Worm (Caenorhabditis elegans) whole organism, L2 larva: ENCODE measurements around the gene T24E12.13.

Source experiments
- ama-1 ChIP-seq: fragments of 150-350 bp; optimal IDR thresholded peaks from 2 replicates; lab custom pipeline; 2018; ENCODE audit warnings: inconsistent platforms
- nhr-10 ChIP-seq: sonication (generic microtip); optimal IDR thresholded peaks from 2 replicates; lab custom pipeline; 2017; ENCODE audit warnings: missing biosample characterization, missing genetic modification characterization

DNA sequence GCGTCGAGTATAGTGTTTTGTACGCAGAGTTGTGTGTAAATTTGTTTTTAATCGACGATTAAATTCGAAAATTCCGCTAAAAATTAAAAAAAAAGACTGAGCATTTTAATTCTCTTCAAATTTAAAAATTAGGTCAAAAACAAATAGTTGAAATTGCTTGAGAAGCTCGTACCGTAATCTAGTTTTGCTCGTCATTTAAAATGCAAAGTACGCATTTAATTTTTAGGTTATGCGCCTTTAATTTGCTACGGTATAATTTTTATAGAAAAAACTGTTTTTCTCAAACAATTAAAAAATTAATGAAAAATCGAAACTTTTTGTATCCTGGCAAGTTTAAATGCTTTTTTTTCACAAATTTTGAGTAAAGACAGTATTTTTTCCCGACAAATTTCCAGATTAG, 21.4 kb downstream of the T24E12.13 start:
- TF ChIP-seq ama-1 (no peak), nhr-10 (tag; lab: Kevin White, UChicago) (no peak)
